Worm (Caenorhabditis elegans) whole organism, L1 larva: ENCODE measurements around the gene pqbp-1.1.
"Not testable (repeated sequence)": the region's sequence is repeated elsewhere in the genome, so short reads cannot be mapped to it uniquely, and the experiment has no call there.

Source experiments
- Y116A8C.19 ChIP-seq: sonication (generic microtip); optimal IDR thresholded peaks from 2 replicates; lab custom pipeline; 2016; ENCODE audit warnings: missing compliant biosample characterization, missing genetic modification characterization, borderline replicate concordance
- aha-1 ChIP-seq: fragments of 150-350 bp; optimal IDR thresholded peaks from 2 replicates; lab custom pipeline; 2014; ENCODE audit warnings: missing biosample characterization, missing genetic modification characterization
- blmp-1 ChIP-seq: fragments of 150-350 bp; optimal IDR thresholded peaks from 2 replicates; lab custom pipeline; 2014; ENCODE audit warnings: missing biosample characterization, missing genetic modification characterization
- ceh-63 ChIP-seq: fragments of 200-800 bp; sonication (Bioruptor generic); optimal IDR thresholded peaks from 2 replicates; lab custom pipeline; 2018; ENCODE audit warnings: mild to moderate bottlenecking, missing genetic modification characterization, missing compliant biosample characterization
- ceh-82 ChIP-seq, 3 experiments: fragments of 150-350 bp in 1 of 3; sonication (generic microtip) in 2 of 3; optimal IDR thresholded peaks; 2 replicates each; lab custom pipeline; 2014 to 2017; ENCODE audit warnings: missing biosample characterization in 3 of 3, missing genetic modification characterization in 3 of 3
- ceh-90 ChIP-seq: sonication (generic microtip); optimal IDR thresholded peaks from 2 replicates; lab custom pipeline; 2016; ENCODE audit warnings: missing genetic modification characterization, missing compliant biosample characterization
- ces-1 ChIP-seq: fragments of 150-350 bp; optimal IDR thresholded peaks from 2 replicates; lab custom pipeline; 2014; ENCODE audit warnings: missing biosample characterization, missing genetic modification reagents, missing genetic modification characterization
- efl-1 ChIP-seq, 4 experiments: fragments of 150-350 bp; optimal IDR thresholded peaks in 3 of 4; peaks in 1 of 4; 1 replicate in 1 of 4; 2 replicates in 3 of 4; lab custom pipeline; 2014; ENCODE audit warnings: missing biosample characterization in 2 of 4, missing genetic modification characterization in 2 of 4, missing genetic modification reagents in 2 of 4
- efl-3 ChIP-seq: fragments of 200-800 bp; sonication (Bioruptor generic); optimal IDR thresholded peaks from 2 replicates; lab custom pipeline; 2018; ENCODE audit warnings: mild to moderate bottlenecking, missing genetic modification characterization, missing compliant biosample characterization
- egl-13 ChIP-seq: sonication (generic microtip); optimal IDR thresholded peaks from 2 replicates; lab custom pipeline; 2016; ENCODE audit warnings: missing genotype, missing genetic modification reagents, missing genetic modification characterization, missing compliant biosample characterization
- egl-27 ChIP-seq, 2 experiments: fragments of 150-350 bp in 1 of 2; sonication (generic microtip); optimal IDR thresholded peaks; 3 replicates each; lab custom pipeline; 2017 to 2018; ENCODE audit warnings: missing biosample characterization in 2 of 2, missing genetic modification characterization in 2 of 2, missing genetic modification reagents in 2 of 2
- elt-3 ChIP-seq, 6 experiments: fragments of 150-350 bp in 1 of 6; sonication (generic microtip); optimal IDR thresholded peaks; 2 replicates each; lab custom pipeline; 2017 to 2018; ENCODE audit warnings: missing biosample characterization in 6 of 6, missing genetic modification characterization in 6 of 6, inconsistent platforms in 1 of 6
- ets-5 ChIP-seq: fragments of 200-800 bp; sonication (Bioruptor generic); IDR thresholded peaks from 2 replicates; pipeline ENCODE4 v1.3.6; 2022; ENCODE audit warnings: missing genetic modification characterization, missing compliant biosample characterization
- fkh-4 ChIP-seq: sonication (generic microtip); optimal IDR thresholded peaks from 2 replicates; lab custom pipeline; 2016; ENCODE audit warnings: missing compliant biosample characterization, missing genetic modification characterization, borderline replicate concordance
- irx-1 ChIP-seq: sonication (generic microtip); optimal IDR thresholded peaks from 2 replicates; lab custom pipeline; 2016; ENCODE audit warnings: missing genetic modification characterization, missing compliant biosample characterization
- isw-1 ChIP-seq: fragments of 200-800 bp; sonication (Bioruptor generic); IDR thresholded peaks from 2 replicates; pipeline ENCODE4 v1.3.6; 2022; ENCODE audit warnings: missing genetic modification characterization, missing compliant biosample characterization
- lin-15B ChIP-seq: fragments of 150-350 bp; sonication (generic microtip); optimal IDR thresholded peaks from 3 replicates; lab custom pipeline; 2014; ENCODE audit warnings: missing biosample characterization, missing genetic modification characterization
- mef-2 ChIP-seq: fragments of 150-350 bp; optimal IDR thresholded peaks from 2 replicates; lab custom pipeline; 2014; ENCODE audit warnings: missing biosample characterization, missing genetic modification characterization
- nhr-11 ChIP-seq: fragments of 150-350 bp; optimal IDR thresholded peaks from 2 replicates; lab custom pipeline; 2014; ENCODE audit warnings: missing biosample characterization, missing genetic modification characterization
- nhr-19 ChIP-seq: fragments of 200-800 bp; sonication (Bioruptor generic); conservative IDR thresholded peaks from 2 replicates; pipeline ENCODE4 v1.3.6; 2022; ENCODE audit warnings: missing genetic modification characterization, missing compliant biosample characterization
- nhr-47 ChIP-seq: sonication (generic microtip); optimal IDR thresholded peaks from 2 replicates; lab custom pipeline; 2016; ENCODE audit warnings: mild to moderate bottlenecking, missing genetic modification characterization, moderate library complexity, missing compliant biosample characterization
- nhr-71 ChIP-seq: sonication (generic microtip); optimal IDR thresholded peaks from 2 replicates; lab custom pipeline; 2016; ENCODE audit warnings: mild to moderate bottlenecking, missing genetic modification characterization, moderate library complexity, missing compliant biosample characterization
- nhr-85 ChIP-seq: sonication (generic microtip); peaks from one replicate; lab custom pipeline; 2016; ENCODE audit warnings: missing genetic modification characterization, inconsistent platforms, missing compliant biosample characterization
- pqm-1 ChIP-seq: sonication (generic microtip); optimal IDR thresholded peaks from 3 replicates; lab custom pipeline; 2017; ENCODE audit warnings: missing biosample characterization, missing genetic modification characterization
- rnt-1 ChIP-seq: sonication (generic microtip); optimal IDR thresholded peaks from 2 replicates; lab custom pipeline; 2016; ENCODE audit warnings: mild to moderate bottlenecking, missing genetic modification characterization, moderate library complexity, missing compliant biosample characterization
- snpc-4 ChIP-seq: fragments of 150-350 bp; optimal IDR thresholded peaks from 2 replicates; lab custom pipeline; 2014; ENCODE audit warnings: missing biosample characterization, missing genetic modification characterization
- sptf-1 ChIP-seq: fragments of 150-350 bp; optimal IDR thresholded peaks from 2 replicates; lab custom pipeline; 2014; ENCODE audit warnings: missing biosample characterization, missing genetic modification characterization
- sup-37 ChIP-seq: fragments of 200-800 bp; sonication (Bioruptor generic); optimal IDR thresholded peaks from 2 replicates; lab custom pipeline; 2018; ENCODE audit warnings: mild to moderate bottlenecking, missing genetic modification characterization, missing compliant biosample characterization
- swsn-7 ChIP-seq: sonication (generic microtip); optimal IDR thresholded peaks from 2 replicates; lab custom pipeline; 2016; ENCODE audit warnings: missing genetic modification characterization, missing compliant biosample characterization
- tbx-2 ChIP-seq: sonication (generic microtip); optimal IDR thresholded peaks from 2 replicates; lab custom pipeline; 2016; ENCODE audit warnings: missing genetic modification characterization, missing compliant biosample characterization
- tlp-1 ChIP-seq: fragments of 150-350 bp; optimal IDR thresholded peaks from 2 replicates; lab custom pipeline; 2014; ENCODE audit warnings: missing biosample characterization, missing genetic modification characterization
- unc-62 ChIP-seq: fragments of 150-350 bp; optimal IDR thresholded peaks from 2 replicates; lab custom pipeline; 2014; ENCODE audit warnings: missing biosample characterization, missing genetic modification reagents, missing genetic modification characterization
- unc-98 ChIP-seq: fragments of 200-800 bp; sonication (Bioruptor generic); IDR thresholded peaks from 2 replicates; pipeline ENCODE4 v1.3.6; 2022; ENCODE audit warnings: missing genetic modification characterization, missing compliant biosample characterization
- vab-15 ChIP-seq: sonication (generic microtip); optimal IDR thresholded peaks from 2 replicates; lab custom pipeline; 2017; ENCODE audit warnings: missing genotype, mild to moderate bottlenecking, missing genetic modification characterization, missing compliant biosample characterization
- zag-1 ChIP-seq: fragments of 150-350 bp; optimal IDR thresholded peaks from 2 replicates; lab custom pipeline; 2014; ENCODE audit warnings: missing biosample characterization, missing genetic modification characterization
- zip-4 ChIP-seq: fragments of 200-800 bp; sonication (Bioruptor generic); optimal IDR thresholded peaks from 2 replicates; lab custom pipeline; 2018; ENCODE audit warnings: mild to moderate bottlenecking, missing genetic modification characterization, moderate library complexity, missing compliant biosample characterization
- ztf-11 ChIP-seq, 2 experiments: sonication (generic microtip); optimal IDR thresholded peaks; 2 replicates each; lab custom pipeline; 2016 to 2017; ENCODE audit warnings: missing genetic modification characterization in 2 of 2, missing biosample characterization in 1 of 2, missing compliant biosample characterization in 1 of 2

The pqbp-1.1 gene

DNA sequence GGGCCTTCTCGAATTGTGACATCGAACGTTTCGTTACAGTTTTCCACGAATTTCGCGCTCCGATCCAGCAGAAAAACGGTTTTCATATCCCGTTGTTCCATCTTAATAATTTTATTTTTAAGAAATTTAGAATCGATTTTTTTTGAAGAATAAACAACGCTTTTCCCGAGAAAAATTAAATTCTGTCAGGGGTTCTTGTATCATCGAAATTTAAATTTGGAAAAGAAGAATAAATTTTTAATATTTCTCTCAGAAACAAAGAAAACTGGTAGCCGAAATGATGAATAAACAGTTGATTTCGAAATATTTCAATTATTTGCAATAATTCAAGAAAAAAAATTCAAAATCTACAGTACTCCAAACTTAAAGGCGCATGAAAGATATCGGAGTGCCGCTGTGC is 24.1 kb downstream of the pqbp-1.1 start, which contains the start of gene ints-13:
TSS of gene ints-13 (minus strand) at position 101 of the 400 bp plus-strand sequence.
- TF ChIP-seq snpc-4 (tag; lab: Kevin White, UChicago) (no peak), unc-98 (GFP tag; lab: Robert Waterston, UW) (no peak), ztf-11 (tag; optimal IDR thresholded peaks at IDR 0.05; lab: Kevin White, UChicago) (no peak), swsn-7 (tag; lab: Kevin White, UChicago) (no peak), rnt-1 (tag; lab: Kevin White, UChicago) (no peak), nhr-71 (tag; lab: Kevin White, UChicago) (no peak), tbx-2 (tag; lab: Kevin White, UChicago) (no peak), mef-2 (tag; lab: Kevin White, UChicago) (no peak), sptf-1 (tag; lab: Kevin White, UChicago) (no peak), isw-1 (GFP tag; lab: Robert Waterston, UW) (no peak), nhr-85 (tag; lab: Kevin White, UChicago) (no peak), lin-15B (tag; lab: Kevin White, UChicago) (no peak), ceh-90 (tag; lab: Kevin White, UChicago) (no peak), unc-62 (GFP tag; lab: Kevin White, UChicago) (no peak), nhr-19 (GFP tag; lab: Robert Waterston, UW) (no peak)

DNA sequence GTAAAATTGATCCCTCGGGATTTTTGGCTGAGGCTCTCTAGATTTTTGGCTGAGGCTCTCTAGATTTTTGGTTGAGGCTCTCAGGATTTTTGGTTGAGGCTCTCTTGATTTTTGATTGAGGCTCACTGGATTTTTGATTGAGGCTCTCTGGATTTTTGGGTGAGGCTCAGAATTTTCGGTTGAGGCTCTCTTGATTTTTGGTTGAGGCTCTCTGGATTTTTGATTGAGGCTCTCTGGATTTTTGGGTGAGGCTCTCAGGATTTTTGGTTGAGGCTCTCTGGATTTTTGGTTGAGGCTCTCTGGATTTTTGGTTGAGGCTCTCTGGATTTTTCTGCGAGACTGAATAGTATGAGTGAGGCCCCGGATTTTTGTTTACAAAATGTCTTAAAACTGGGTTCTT is 25.3 kb downstream of the pqbp-1.1 start:
- TF ChIP-seq egl-13 (tag; lab: Kevin White, UChicago): no peak
- no peak for TF ChIP-seq aha-1 (tag; lab: Kevin White, UChicago)
- TF ChIP-seq vab-15 (tag; lab: Kevin White, UChicago): no peak
- TF ChIP-seq nhr-19 (GFP tag; lab: Robert Waterston, UW): no peak
- no peak for TF ChIP-seq nhr-47 (tag; lab: Kevin White, UChicago)

DNA sequence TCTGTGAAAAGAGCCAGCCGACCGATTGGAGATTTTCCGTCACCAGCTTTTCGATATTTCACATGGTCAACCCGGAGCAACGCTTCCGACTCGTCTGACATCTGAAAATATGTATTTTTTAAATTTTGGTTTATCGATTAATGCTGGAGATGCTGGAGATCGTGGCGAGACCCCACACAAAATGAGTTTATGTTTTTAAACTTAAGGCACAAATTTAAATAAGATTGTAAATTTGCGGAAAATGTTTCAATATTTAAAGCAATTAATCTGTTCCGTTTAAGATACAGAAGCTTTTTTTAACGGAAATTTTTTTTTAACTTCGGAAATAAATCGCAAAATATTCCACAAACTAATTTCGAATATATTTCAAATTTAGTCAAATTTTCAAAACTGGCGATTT is 29.8 kb downstream of the pqbp-1.1 start, which contains the start of gene gtf-2H1:
TSS of gene gtf-2H1 (minus strand) at position 101 of the 400 bp plus-strand sequence.
- no peak for TF ChIP-seq ces-1 (GFP tag; lab: Kevin White, UChicago)
- no peak for TF ChIP-seq nhr-19 (GFP tag; lab: Robert Waterston, UW)
- TF ChIP-seq nhr-47 (tag; lab: Kevin White, UChicago): no peak
- no peak for TF ChIP-seq vab-15 (tag; lab: Kevin White, UChicago)
- TF ChIP-seq Y116A8C.19: no peak
- TF ChIP-seq egl-13 (tag; lab: Kevin White, UChicago): no peak
- no peak for TF ChIP-seq zag-1 (tag; lab: Kevin White, UChicago)
- no peak for TF ChIP-seq blmp-1
- no peak for TF ChIP-seq nhr-11 (tag; lab: Kevin White, UChicago)
- TF ChIP-seq lin-15B (tag; lab: Kevin White, UChicago): no peak
- no peak for TF ChIP-seq ceh-90 (tag; lab: Kevin White, UChicago)
- no peak for TF ChIP-seq elt-3 (tag; optimal IDR thresholded peaks at IDR 0.05; lab: Kevin White, UChicago)
- no peak for TF ChIP-seq ceh-63 (GFP tag; lab: Kevin White, UChicago)
- TF ChIP-seq efl-3 (GFP tag; lab: Kevin White, UChicago): no peak

DNA sequence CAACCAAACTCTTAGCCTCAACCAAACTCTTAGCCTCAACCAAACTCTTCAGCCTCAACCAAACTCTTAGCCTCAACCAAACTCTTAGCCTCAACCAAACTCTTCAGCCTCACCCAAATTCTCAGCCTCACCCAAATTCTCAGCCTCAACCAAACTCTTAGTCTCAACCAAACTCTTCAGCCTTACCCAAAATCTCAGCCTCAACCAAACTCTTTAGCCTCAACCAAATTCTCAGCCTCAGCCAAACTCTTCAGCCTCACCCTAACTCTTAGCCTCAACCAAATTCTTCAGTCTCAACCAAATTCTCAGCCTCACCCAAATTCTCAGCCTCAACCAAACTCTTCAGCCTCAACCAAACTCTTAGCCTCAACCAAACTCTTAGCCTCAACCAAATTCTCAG is 30.8 kb downstream of the pqbp-1.1 start:
- not testable (repeated sequence) for TF ChIP-seq efl-1 (optimal IDR thresholded peaks at IDR 0.05; lab: Kevin White, UChicago)
- peak in 1 of 2 experiments; percentile 17 for TF ChIP-seq efl-1 (GFP tag; optimal IDR thresholded peaks at IDR 0.05 in 1 of 2; lab: Kevin White, UChicago)

DNA sequence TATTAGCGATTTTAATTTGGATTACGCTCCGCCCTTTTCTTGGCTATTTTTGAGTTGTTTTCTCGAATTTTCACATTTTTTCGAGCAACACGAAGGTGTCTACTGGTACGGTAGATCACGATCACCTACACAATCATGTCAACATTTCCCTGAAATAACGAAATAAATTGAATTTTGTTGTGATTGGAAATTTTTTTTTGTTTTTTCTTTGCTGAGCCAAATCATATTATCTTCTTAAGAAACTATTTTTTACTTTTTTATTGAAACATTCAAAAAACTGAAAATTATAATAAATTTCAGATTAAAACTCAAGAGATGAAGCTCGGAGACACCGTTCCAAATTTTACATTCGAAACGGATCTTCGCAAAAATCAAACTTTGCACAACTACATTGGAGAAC is 43.2 kb downstream of the pqbp-1.1 start, which contains the start of gene prdx-6:
TSS of gene prdx-6 (plus strand) at position 301 of the 400 bp plus-strand sequence.
- TF ChIP-seq nhr-47 (tag; lab: Kevin White, UChicago) (no peak), fkh-4 (tag; lab: Kevin White, UChicago) (no peak), tlp-1 (tag; lab: Kevin White, UChicago) (no peak), ztf-11 (tag; optimal IDR thresholded peaks at IDR 0.05; lab: Kevin White, UChicago) (no peak), mef-2 (tag; lab: Kevin White, UChicago) (no peak), zip-4 (GFP tag; lab: Kevin White, UChicago) (no peak), irx-1 (tag; lab: Kevin White, UChicago) (no peak), ceh-82 (tag; optimal IDR thresholded peaks at IDR 0.05; lab: Kevin White, UChicago) (no peak), ets-5 (no peak), unc-62 (GFP tag; lab: Kevin White, UChicago) (no peak), egl-27 (tag; optimal IDR thresholded peaks at IDR 0.05; lab: Kevin White, UChicago) (no peak), pqm-1 (no peak), sup-37 (GFP tag; lab: Kevin White, UChicago) (no peak), lin-15B (tag; lab: Kevin White, UChicago) (no peak)
- TF ChIP-seq, all 84 proteins: peak for 0
